Worm (Caenorhabditis elegans) whole organism, L2 larva: ENCODE data around the gene egl-8.
A peak's percentile ranks its signal among the peaks of the same experiment; 100 is the strongest.

Experiments
- C34F6.9 ChIP-seq: fragments of 150-350 bp; optimal IDR thresholded peaks from 2 replicates; lab custom pipeline; 2014; ENCODE audit warnings: missing biosample characterization, missing genetic modification characterization
- F13H6.1 ChIP-seq: sonication (generic microtip); optimal IDR thresholded peaks from 2 replicates; lab custom pipeline; 2016; ENCODE audit warnings: missing genetic modification characterization, missing compliant biosample characterization
- R02D3.7 ChIP-seq: fragments of 150-350 bp; optimal IDR thresholded peaks from 2 replicates; lab custom pipeline; 2014; ENCODE audit warnings: missing biosample characterization, missing genetic modification characterization
- Y55F3AM.14 ChIP-seq: fragments of 200-800 bp; sonication (Bioruptor generic); optimal IDR thresholded peaks from 2 replicates; lab custom pipeline; 2018; ENCODE audit warnings: mild to moderate bottlenecking, missing genetic modification characterization, missing compliant biosample characterization
- ZK546.5 ChIP-seq: sonication (generic microtip); optimal IDR thresholded peaks from 2 replicates; lab custom pipeline; 2017; ENCODE audit warnings: missing biosample characterization, missing genetic modification characterization
- alr-1 ChIP-seq: fragments of 150-350 bp; optimal IDR thresholded peaks from 2 replicates; lab custom pipeline; 2014; ENCODE audit warnings: missing biosample characterization, missing genetic modification characterization
- aly-2 ChIP-seq: fragments of 150-350 bp; optimal IDR thresholded peaks from 2 replicates; lab custom pipeline; 2014; ENCODE audit warnings: missing biosample characterization, missing genetic modification characterization
- ama-1 ChIP-seq: fragments of 150-350 bp; optimal IDR thresholded peaks from 2 replicates; lab custom pipeline; 2018; ENCODE audit warnings: inconsistent platforms
- blmp-1 ChIP-seq: sonication (generic microtip); optimal IDR thresholded peaks from 2 replicates; lab custom pipeline; 2017; ENCODE audit warnings: missing genetic modification characterization, mild to moderate bottlenecking, missing compliant biosample characterization, antibody characterized with exemption, moderate library complexity; ENCODE audit not compliant: insufficient read depth
- ceh-16 ChIP-seq: fragments of 150-350 bp; optimal IDR thresholded peaks from 2 replicates; lab custom pipeline; 2014; ENCODE audit warnings: missing biosample characterization, missing genetic modification characterization
- ceh-82 ChIP-seq: fragments of 150-350 bp; optimal IDR thresholded peaks from 2 replicates; lab custom pipeline; 2014; ENCODE audit warnings: missing biosample characterization, missing genetic modification characterization
- crh-2 ChIP-seq: sonication (generic microtip); optimal IDR thresholded peaks from 2 replicates; lab custom pipeline; 2017; ENCODE audit warnings: missing biosample characterization, missing genetic modification characterization
- dmd-4 ChIP-seq: sonication (generic microtip); optimal IDR thresholded peaks from 2 replicates; lab custom pipeline; 2017; ENCODE audit warnings: missing biosample characterization, missing genetic modification characterization
- egl-27 ChIP-seq: sonication (generic microtip); optimal IDR thresholded peaks from 3 replicates; lab custom pipeline; 2017; ENCODE audit warnings: missing biosample characterization, missing genetic modification reagents, missing genetic modification characterization
- elt-1 ChIP-seq: fragments of 150-350 bp; optimal IDR thresholded peaks from 2 replicates; lab custom pipeline; 2014; ENCODE audit warnings: missing biosample characterization, missing genetic modification characterization
- elt-3 ChIP-seq: sonication (generic microtip); optimal IDR thresholded peaks from 2 replicates; lab custom pipeline; 2017; ENCODE audit warnings: missing biosample characterization, missing genetic modification characterization
- fos-1 ChIP-seq: fragments of 150-350 bp; optimal IDR thresholded peaks from 2 replicates; lab custom pipeline; 2014; ENCODE audit warnings: missing biosample characterization, missing genetic modification characterization
- gmeb-1 ChIP-seq: fragments of 150-350 bp; optimal IDR thresholded peaks from 2 replicates; lab custom pipeline; 2014; ENCODE audit warnings: missing biosample characterization, missing genetic modification characterization
- lin-11 ChIP-seq: fragments of 150-350 bp; sonication (generic microtip); optimal IDR thresholded peaks from 2 replicates; lab custom pipeline; 2014; ENCODE audit warnings: missing biosample characterization, missing genetic modification characterization, inconsistent platforms, mixed read lengths
- lin-13 ChIP-seq: fragments of 150-350 bp; optimal IDR thresholded peaks from 2 replicates; lab custom pipeline; 2014; ENCODE audit warnings: missing biosample characterization, missing genetic modification reagents, missing genetic modification characterization
- lin-39 ChIP-seq: fragments of 150-350 bp; optimal IDR thresholded peaks from 2 replicates; lab custom pipeline; 2014; ENCODE audit warnings: missing biosample characterization, missing genetic modification reagents, missing genetic modification characterization
- lsy-2 ChIP-seq, 2 experiments: fragments of 150-350 bp in 1 of 2; sonication (generic microtip) in 1 of 2; optimal IDR thresholded peaks; 2 replicates each; lab custom pipeline; 2014 to 2017; ENCODE audit warnings: missing biosample characterization in 2 of 2, missing genetic modification characterization in 2 of 2
- mab-5 ChIP-seq: fragments of 150-350 bp; optimal IDR thresholded peaks from 2 replicates; lab custom pipeline; 2014; ENCODE audit warnings: missing biosample characterization, missing genetic modification characterization
- mbf-1 ChIP-seq: sonication (generic microtip); optimal IDR thresholded peaks from 2 replicates; lab custom pipeline; 2017; ENCODE audit warnings: missing biosample characterization, missing genetic modification characterization
- mdl-1 ChIP-seq, 2 experiments: fragments of 150-350 bp in 1 of 2; sonication (generic microtip) in 1 of 2; optimal IDR thresholded peaks; 2 replicates each; lab custom pipeline; 2017; ENCODE audit warnings: missing biosample characterization in 2 of 2, missing genetic modification characterization in 2 of 2
- nhr-10 ChIP-seq: sonication (generic microtip); optimal IDR thresholded peaks from 2 replicates; lab custom pipeline; 2017; ENCODE audit warnings: missing biosample characterization, missing genetic modification characterization
- nhr-11 ChIP-seq: fragments of 150-350 bp; optimal IDR thresholded peaks from 2 replicates; lab custom pipeline; 2014; ENCODE audit warnings: missing biosample characterization, missing genetic modification characterization
- nhr-12 ChIP-seq: fragments of 150-350 bp; optimal IDR thresholded peaks from 2 replicates; lab custom pipeline; 2014; ENCODE audit warnings: missing biosample characterization, missing genetic modification characterization
- nhr-129 ChIP-seq: fragments of 150-350 bp; optimal IDR thresholded peaks from 2 replicates; lab custom pipeline; 2014; ENCODE audit warnings: missing biosample characterization, missing genetic modification characterization
- nhr-21 ChIP-seq: fragments of 150-350 bp; optimal IDR thresholded peaks from 2 replicates; lab custom pipeline; 2014; ENCODE audit warnings: missing biosample characterization, missing genetic modification characterization
- nhr-23 ChIP-seq: fragments of 150-350 bp; optimal IDR thresholded peaks from 2 replicates; lab custom pipeline; 2014; ENCODE audit warnings: missing biosample characterization, missing genetic modification reagents, missing genetic modification characterization
- nhr-237 ChIP-seq: fragments of 150-350 bp; optimal IDR thresholded peaks from 2 replicates; lab custom pipeline; 2014; ENCODE audit warnings: missing biosample characterization, missing genetic modification characterization
- nhr-25 ChIP-seq: fragments of 150-350 bp; sonication (generic microtip); optimal IDR thresholded peaks from 3 replicates; lab custom pipeline; 2014; ENCODE audit warnings: missing biosample characterization, missing genetic modification characterization
- nhr-6 ChIP-seq: fragments of 150-350 bp; optimal IDR thresholded peaks from 2 replicates; lab custom pipeline; 2014; ENCODE audit warnings: missing biosample characterization, missing genetic modification characterization
- nhr-77 ChIP-seq: fragments of 150-350 bp; optimal IDR thresholded peaks from 2 replicates; lab custom pipeline; 2014; ENCODE audit warnings: missing biosample characterization, missing genetic modification characterization
- peb-1 ChIP-seq: fragments of 150-350 bp; optimal IDR thresholded peaks from 2 replicates; lab custom pipeline; 2014; ENCODE audit warnings: missing biosample characterization, missing genetic modification characterization
- sem-4 ChIP-seq: fragments of 150-350 bp; optimal IDR thresholded peaks from 2 replicates; lab custom pipeline; 2014; ENCODE audit warnings: missing biosample characterization, missing genetic modification reagents, missing genetic modification characterization
- skn-1 ChIP-seq: sonication (generic microtip); optimal IDR thresholded peaks from 2 replicates; lab custom pipeline; 2017; ENCODE audit warnings: missing biosample characterization, missing genetic modification characterization
- sma-3 ChIP-seq: sonication (generic microtip); optimal IDR thresholded peaks from 2 replicates; lab custom pipeline; 2016; ENCODE audit warnings: missing genetic modification reagents, missing genetic modification characterization, missing compliant biosample characterization
- sma-9 ChIP-seq, 2 experiments: fragments of 150-350 bp in 1 of 2; sonication (generic microtip) in 1 of 2; optimal IDR thresholded peaks; 2 replicates each; lab custom pipeline; 2014 to 2016; ENCODE audit warnings: missing genetic modification characterization in 2 of 2, mild to moderate bottlenecking in 1 of 2, missing biosample characterization in 1 of 2, missing compliant biosample characterization in 1 of 2, missing genetic modification reagents in 1 of 2, moderate library complexity in 1 of 2
- snpc-4 ChIP-seq: fragments of 150-350 bp; optimal IDR thresholded peaks from 2 replicates; lab custom pipeline; 2014; ENCODE audit warnings: missing biosample characterization, missing genetic modification characterization
- unc-39 ChIP-seq: fragments of 150-350 bp; optimal IDR thresholded peaks from 2 replicates; lab custom pipeline; 2014; ENCODE audit warnings: missing biosample characterization, missing genetic modification characterization
- unc-55 ChIP-seq: fragments of 150-350 bp; sonication (generic microtip); optimal IDR thresholded peaks from 3 replicates; lab custom pipeline; 2014; ENCODE audit warnings: missing biosample characterization, missing genetic modification reagents, missing genetic modification characterization
- unc-62 ChIP-seq: fragments of 150-350 bp; optimal IDR thresholded peaks from 2 replicates; lab custom pipeline; 2014; ENCODE audit warnings: missing biosample characterization, missing genetic modification reagents, missing genetic modification characterization
- zag-1 ChIP-seq: fragments of 150-350 bp; optimal IDR thresholded peaks from 2 replicates; lab custom pipeline; 2014; ENCODE audit warnings: missing biosample characterization, missing genetic modification characterization
- ztf-1 ChIP-seq: fragments of 200-800 bp; sonication (Bioruptor generic); conservative IDR thresholded peaks from 2 replicates; pipeline ENCODE4 v1.3.6; 2022; ENCODE audit warnings: missing genetic modification characterization, missing compliant biosample characterization
- ztf-11 ChIP-seq: sonication (generic microtip); optimal IDR thresholded peaks from 2 replicates; lab custom pipeline; 2017; ENCODE audit warnings: missing biosample characterization, missing genetic modification characterization
- ztf-4 ChIP-seq: fragments of 150-350 bp; optimal IDR thresholded peaks from 2 replicates; lab custom pipeline; 2014; ENCODE audit warnings: missing biosample characterization, missing genetic modification characterization

The egl-8 gene

ce11 chrV:7778-8445 is 12.7 kb upstream of the egl-8 start, which contains the start of gene ife-3 (continued):
- no peak for TF ChIP-seq aly-2 (tag; lab: Kevin White, UChicago)
- TF ChIP-seq sma-3 (GFP tag; lab: Kevin White, UChicago) = peak; percentile 21
- no peak for TF ChIP-seq zag-1

ce11 chrV:8716-9246 is 11.8 kb upstream of the egl-8 start, which contains the start of gene B0348.10:
B0348.10 (minus strand) TSS chrV:8739.
- TF ChIP-seq R02D3.7 (tag; lab: Kevin White, UChicago) = no peak
- TF ChIP-seq nhr-12 (tag; lab: Kevin White, UChicago) = no peak
- no peak for TF ChIP-seq mbf-1
- peak; percentile 64 for TF ChIP-seq ceh-16 (tag; lab: Kevin White, UChicago)
- TF ChIP-seq nhr-25 = peak; percentile 68
- TF ChIP-seq nhr-10 = peak; percentile 0
- peak; percentile 27 for TF ChIP-seq ztf-4 (tag; lab: Kevin White, UChicago)
- peak; percentile 15 for TF ChIP-seq egl-27 (tag; lab: Kevin White, UChicago)
- TF ChIP-seq alr-1 = no peak
- no peak for TF ChIP-seq skn-1 (tag; lab: Kevin White, UChicago)
- no peak for TF ChIP-seq ZK546.5 (tag; lab: Kevin White, UChicago)
- peak; percentile 76 for TF ChIP-seq nhr-21 (tag; lab: Kevin White, UChicago)
- no peak for TF ChIP-seq nhr-11
- peak; percentile 72 for TF ChIP-seq lin-11 (tag; lab: Kevin White, UChicago)
- peak; percentile 0 for TF ChIP-seq ceh-82
- peak; percentile 64 for TF ChIP-seq Y55F3AM.14
- TF ChIP-seq lin-13 = peak; percentile 53
- no peak for TF ChIP-seq ztf-1 (GFP tag; lab: Robert Waterston, UW)
- peak; percentile 83 for TF ChIP-seq unc-55 (GFP tag; lab: Kevin White, UChicago)
- peak; percentile 77 for TF ChIP-seq zag-1
- TF ChIP-seq nhr-77 (tag; lab: Kevin White, UChicago) = no peak
- TF ChIP-seq lsy-2 (tag; optimal IDR thresholded peaks at IDR 0.05; lab: Kevin White, UChicago) = peak in 1 of 2 experiments; percentile 79
- peak; percentile 90 for TF ChIP-seq C34F6.9 (tag; lab: Kevin White, UChicago)
- peak; percentile 65 for TF ChIP-seq gmeb-1 (tag; lab: Kevin White, UChicago)
- TF ChIP-seq nhr-129 (tag; lab: Kevin White, UChicago) = peak; percentile 72
- peak in 1 of 2 experiments; percentile 67 for TF ChIP-seq mdl-1 (tag; optimal IDR thresholded peaks at IDR 0.05; lab: Kevin White, UChicago)
- TF ChIP-seq crh-2 (tag; lab: Kevin White, UChicago) = peak; percentile 75
- peak; percentile 55 for TF ChIP-seq mab-5 (tag; lab: Kevin White, UChicago)
- TF ChIP-seq lin-39 (tag; lab: Kevin White, UChicago) = no peak
- TF ChIP-seq nhr-237 (tag; lab: Kevin White, UChicago) = no peak
- no peak for TF ChIP-seq peb-1 (tag; lab: Kevin White, UChicago)
- TF ChIP-seq unc-62 (GFP tag; lab: Kevin White, UChicago) = peak; percentile 39
- no peak for TF ChIP-seq snpc-4 (tag; lab: Kevin White, UChicago)
- TF ChIP-seq elt-3 (tag; lab: Kevin White, UChicago) = no peak
- peak; percentile 62 for TF ChIP-seq fos-1 (tag; lab: Kevin White, UChicago)
- no peak for TF ChIP-seq ama-1 (lab: Kevin White, UChicago)
- peak; percentile 42 for TF ChIP-seq blmp-1 (tag; lab: Kevin White, UChicago)
- no peak for TF ChIP-seq dmd-4 (tag; lab: Kevin White, UChicago)
- peak; percentile 67 for TF ChIP-seq sma-3 (GFP tag; lab: Kevin White, UChicago)
- peak; percentile 72 for TF ChIP-seq sma-9 (GFP tag; optimal IDR thresholded peaks at IDR 0.05; lab: Kevin White, UChicago)
- TF ChIP-seq sma-9 (tag; optimal IDR thresholded peaks at IDR 0.05; lab: Kevin White, UChicago) = no peak
- peak; percentile 55 for TF ChIP-seq sem-4 (tag; lab: Kevin White, UChicago)
- TF ChIP-seq F13H6.1 (tag; lab: Kevin White, UChicago) = peak; percentile 87
- TF ChIP-seq ztf-11 = no peak
- no peak for TF ChIP-seq elt-1 (tag; lab: Kevin White, UChicago)
- TF ChIP-seq aly-2 (tag; lab: Kevin White, UChicago) = no peak
- TF ChIP-seq nhr-6 = peak; percentile 40
- TF ChIP-seq unc-39 (tag; lab: Kevin White, UChicago) = peak; percentile 83
- no peak for TF ChIP-seq nhr-23 (tag; lab: Kevin White, UChicago)
- TF ChIP-seq, all 48 proteins: peak for 28
